Worm (Caenorhabditis elegans): ENCODE results near the gene C54D10.5.

Gene C54D10.5

ce11 chrV:12449902-12450301 lies 20.8 kb downstream of the C54D10.5 start, which contains the start of gene C54D10.10:
Gene C54D10.10, minus strand, starts transcription at chrV:12450002.
- TF ChIP-seq ztf-4 (tag; optimal IDR thresholded peaks at IDR 0.05), result no peak
- TF ChIP-seq ces-1 (GFP tag; optimal IDR thresholded peaks at IDR 0.05), result no peak
- no peak for TF ChIP-seq ceh-8 (GFP tag; optimal IDR thresholded peaks at IDR 0.05)
- TF ChIP-seq ets-5 (GFP tag; IDR thresholded peaks at IDR 0.05), result no peak
- TF ChIP-seq ceh-88 (GFP tag; IDR thresholded peaks at IDR 0.05), result no peak
- TF ChIP-seq fkh-10 (GFP tag; optimal IDR thresholded peaks at IDR 0.05), result no peak
- TF ChIP-seq nhr-237 (tag; optimal IDR thresholded peaks at IDR 0.05), result no peak
- no peak for TF ChIP-seq lin-15B (tag; optimal IDR thresholded peaks at IDR 0.05)
- no peak for TF ChIP-seq tlp-1 (tag; optimal IDR thresholded peaks at IDR 0.05)
- TF ChIP-seq pax-3 (tag; optimal IDR thresholded peaks at IDR 0.05), result no peak
- no peak for TF ChIP-seq nhr-76 (tag; optimal IDR thresholded peaks at IDR 0.05)
- no peak for TF ChIP-seq xbp-1 (tag; optimal IDR thresholded peaks at IDR 0.05)

- TF ChIP-seq egl-27 (tag; optimal IDR thresholded peaks at IDR 0.05) (no peak), nhr-71 (tag; optimal IDR thresholded peaks at IDR 0.05) (no peak), mef-2 (tag; optimal IDR thresholded peaks at IDR 0.05) (no peak), tbx-2 (tag; optimal IDR thresholded peaks at IDR 0.05) (peak; percentile 12), nhr-77 (tag; optimal IDR thresholded peaks at IDR 0.05) (no peak), nhr-237 (tag; optimal IDR thresholded peaks at IDR 0.05) (peak; percentile 3), F16B12.6 (tag; optimal IDR thresholded peaks at IDR 0.05) (no peak), nhr-12 (tag; optimal IDR thresholded peaks at IDR 0.05) (no peak), snpc-4 (tag; optimal IDR thresholded peaks at IDR 0.05) (no peak), nhr-85 (tag) (peak; percentile 23), mdl-1 (tag; optimal IDR thresholded peaks at IDR 0.05) (no peak), pqm-1 (tag; optimal IDR thresholded peaks at IDR 0.05) (no peak), aly-2 (tag; optimal IDR thresholded peaks at IDR 0.05) (no peak), C16A3.4 (tag; optimal IDR thresholded peaks at IDR 0.05) (peak; percentile 43), rnt-1 (tag; optimal IDR thresholded peaks at IDR 0.05) (peak; percentile 9), unc-86 (tag; optimal IDR thresholded peaks at IDR 0.05) (no peak), pax-3 (tag; optimal IDR thresholded peaks at IDR 0.05) (no peak), ceh-82 (tag; optimal IDR thresholded peaks at IDR 0.05) (peak in 1 of 3 experiments; percentile 34), nhr-90 (tag; optimal IDR thresholded peaks at IDR 0.05; ENCODE audit: poor library complexity) (peak; percentile 12), hlh-4 (tag; optimal IDR thresholded peaks at IDR 0.05) (no peak), lin-14 (GFP tag; optimal IDR thresholded peaks at IDR 0.05) (no peak), lin-35 (GFP tag; optimal IDR thresholded peaks at IDR 0.05) (peak; percentile 86 to 95), blmp-1 (tag; optimal IDR thresholded peaks at IDR 0.05) (peak; percentile 29), hlh-17 (GFP tag; optimal IDR thresholded peaks at IDR 0.05; ENCODE audit: borderline replicate concordance) (no peak), dpl-1 (GFP tag; optimal IDR thresholded peaks at IDR 0.05) (peak; percentile 84 to 92 (median 88)), efl-1 (optimal IDR thresholded peaks at IDR 0.05) (peak; percentile 60 to 90), efl-1 (GFP tag; optimal IDR thresholded peaks at IDR 0.05 in 1 of 2) (peak; percentile 92 to 99), sup-37 (GFP tag; optimal IDR thresholded peaks at IDR 0.05) (no peak), alr-1 (tag; optimal IDR thresholded peaks at IDR 0.05; ENCODE audit: borderline replicate concordance) (no peak), nhr-20 (tag; optimal IDR thresholded peaks at IDR 0.05) (peak; percentile 25), efl-3 (GFP tag; optimal IDR thresholded peaks at IDR 0.05) (no peak), xbp-1 (tag; optimal IDR thresholded peaks at IDR 0.05) (peak; percentile 18), sptf-1 (tag; optimal IDR thresholded peaks at IDR 0.05) (no peak), lir-3 (tag; optimal IDR thresholded peaks at IDR 0.05; ENCODE audit: poor library complexity) (no peak), skn-1 (tag; optimal IDR thresholded peaks at IDR 0.05) (peak; percentile 68), nhr-28 (tag; optimal IDR thresholded peaks at IDR 0.05) (no peak), lsy-2 (tag; optimal IDR thresholded peaks at IDR 0.05) (peak in 1 of 2 experiments; percentile 70), nhr-47 (tag; optimal IDR thresholded peaks at IDR 0.05) (peak; percentile 40), elt-3 (tag; optimal IDR thresholded peaks at IDR 0.05) (no peak)
Observed at ce11 chrV:12450441-12450840, 21.3 kb downstream of the C54D10.5 start, which contains the start of gene F28C1.1. Gene F28C1.1, plus strand, starts transcription at chrV:12450805.

Data from whole organism, L1 larva.